1 fruit fly cellular context compared by ENCODE assay signal in the genomic region with DNA sequence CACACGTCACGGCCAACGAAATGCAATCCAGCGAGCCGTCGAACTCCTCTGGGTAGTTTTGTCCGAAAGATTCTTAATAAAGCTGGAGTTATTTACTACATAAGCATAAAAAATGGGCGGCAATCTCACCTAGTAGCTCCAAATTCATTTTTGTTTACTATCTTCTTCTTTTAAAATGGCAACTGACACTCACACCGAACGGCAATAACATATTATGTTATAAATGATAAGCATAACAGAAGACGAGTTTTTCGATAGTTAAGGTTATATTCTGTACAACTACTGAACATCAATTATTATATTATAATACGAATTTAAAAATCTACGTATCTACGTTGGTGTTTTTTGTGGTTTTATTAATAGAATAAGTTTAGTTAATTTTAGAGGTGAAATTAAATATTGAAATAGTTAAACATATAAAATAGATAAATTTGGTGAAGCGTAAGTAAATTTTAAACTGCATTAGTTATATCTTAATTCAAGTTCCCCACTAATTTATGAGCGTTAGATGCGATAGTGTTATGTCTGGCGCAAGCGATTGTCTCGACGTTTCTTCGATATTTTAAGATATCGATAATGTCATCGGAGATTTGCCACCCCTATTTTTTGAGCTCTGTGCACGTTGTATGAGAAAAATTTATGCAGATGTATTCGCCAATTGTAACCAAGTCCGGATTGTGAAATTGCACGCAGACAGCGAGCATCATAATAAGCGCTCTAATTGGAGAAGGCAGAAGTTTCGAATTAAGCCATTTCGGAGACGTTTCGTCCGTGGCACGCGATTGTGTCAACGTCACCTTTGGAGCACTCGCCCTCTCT.
TF ChIP-seq lines count a peak whose summit lies in the region.

Gene Rbbp5, minus strand, starts transcription at position 181 of the 819 bp plus-strand sequence.
Gene eRF1, plus strand, starts transcription at position 594 of the 819 bp plus-strand sequence.

TF ChIP-seq in whole organism, embryonic, 481 proteins besides CTCF, POLR2A, EP300 and RAD21 (continued from another document and continues in another):
- TF ChIP-seq CG12744 (GFP tag; optimal IDR thresholded peaks at IDR 0.05; lab: Kevin White, UChicago) (no peak), chn (GFP tag; optimal IDR thresholded peaks at IDR 0.05; lab: Kevin White, UChicago) (peak; percentile 71), trh (GFP tag; optimal IDR thresholded peaks at IDR 0.05; lab: Kevin White, UChicago) (peak; percentile 36), Pdp1 (GFP tag; optimal IDR thresholded peaks at IDR 0.05; lab: Kevin White, UChicago) (peak; percentile 53 to 61), gt (GFP tag; IDR thresholded peaks at IDR 0.05; lab: Robert Waterston, UW) (peak; percentile 19; the same call in 1 of the 2 replicates), MBD-R2 (GFP tag; IDR thresholded peaks at IDR 0.05; lab: Robert Waterston, UW) (peak; percentile 70), Mad (GFP tag; optimal IDR thresholded peaks at IDR 0.05; lab: Kevin White, UChicago) (peak; percentile 54), CG9817 (tag; optimal IDR thresholded peaks at IDR 0.05; lab: Kevin White, UChicago) (peak; percentile 83), CG4617 (GFP tag; optimal IDR thresholded peaks at IDR 0.05; lab: Kevin White, UChicago; ENCODE audit: borderline replicate concordance) (peak; percentile 83), MESR4 (GFP tag; optimal IDR thresholded peaks at IDR 0.05; lab: Kevin White, UChicago) (peak; percentile 88), CG15269 (tag; optimal IDR thresholded peaks at IDR 0.05; lab: Kevin White, UChicago) (peak; percentile 81), CG10462 (GFP tag; optimal IDR thresholded peaks at IDR 0.05; lab: Kevin White, UChicago) (no peak), CG9437 (GFP tag; optimal IDR thresholded peaks at IDR 0.05; lab: Kevin White, UChicago) (peak; percentile 48), CG15601 (tag; optimal IDR thresholded peaks at IDR 0.05; lab: Kevin White, UChicago) (peak; percentile 59), CG32772 (GFP tag; IDR thresholded peaks at IDR 0.05; lab: Robert Waterston, UW) (peak; percentile 84), HLH3B (GFP tag; IDR thresholded peaks at IDR 0.05; lab: Robert Waterston, UW) (peak; percentile 65; the same call in 1 of the 2 replicates), E2f1 (GFP tag; IDR thresholded peaks at IDR 0.05; lab: Robert Waterston, UW) (peak; percentile 76), Elba2 (GFP tag; optimal IDR thresholded peaks at IDR 0.05; lab: Kevin White, UChicago) (peak; percentile 53), CG6854 (GFP tag; optimal IDR thresholded peaks at IDR 0.05; lab: Kevin White, UChicago) (no peak), kni (GFP tag; optimal IDR thresholded peaks at IDR 0.05; lab: Kevin White, UChicago) (no peak), insv (GFP tag; optimal IDR thresholded peaks at IDR 0.05; lab: Kevin White, UChicago) (peak in 1 of 2 experiments; percentile 47), bigmax (GFP tag; optimal IDR thresholded peaks at IDR 0.05; lab: Kevin White, UChicago) (peak; percentile 78), HHEX (GFP tag; optimal IDR thresholded peaks at IDR 0.05; lab: Kevin White, UChicago) (no peak), Tbp (GFP tag; optimal IDR thresholded peaks at IDR 0.05; lab: Kevin White, UChicago) (no peak), CG12104 (GFP tag; optimal IDR thresholded peaks at IDR 0.05; lab: Kevin White, UChicago) (peak; percentile 60), Max (GFP tag; optimal IDR thresholded peaks at IDR 0.05; lab: Kevin White, UChicago) (peak; percentile 86), disco-r (GFP tag; optimal IDR thresholded peaks at IDR 0.05; lab: Kevin White, UChicago) (no peak), CG42726 (GFP tag; IDR thresholded peaks at IDR 0.05; lab: Robert Waterston, UW; ENCODE audit: partially characterized antibody) (peak; percentile 93), CG9609 (GFP tag; optimal IDR thresholded peaks at IDR 0.05; lab: Kevin White, UChicago) (peak; percentile 55), esg (GFP tag; conservative IDR thresholded peaks at IDR 0.05; lab: Robert Waterston, UW) (peak; percentile 75; the same call in 1 of the 2 replicates), CG11560 (tag; IDR thresholded peaks at IDR 0.05; lab: Robert Waterston, UW) (peak; percentile 39; the same call in 1 of the 3 replicates), Awh (GFP tag; IDR thresholded peaks at IDR 0.05; lab: Robert Waterston, UW) (peak; percentile 75), aop (GFP tag; IDR thresholded peaks at IDR 0.05; lab: Robert Waterston, UW) (no peak), Adf1 (GFP tag; IDR thresholded peaks at IDR 0.05; lab: Robert Waterston, UW) (no peak), Dek (tag; optimal IDR thresholded peaks at IDR 0.05; lab: Kevin White, UChicago) (peak; percentile 72), CG7786 (GFP tag; optimal IDR thresholded peaks at IDR 0.05; lab: Kevin White, UChicago) (peak; percentile 56), CG3163 (GFP tag; optimal IDR thresholded peaks at IDR 0.05; lab: Kevin White, UChicago) (no peak), ara (GFP tag; IDR thresholded peaks at IDR 0.05; lab: Robert Waterston, UW) (peak; percentile 69), Fer3 (tag; optimal IDR thresholded peaks at IDR 0.05; lab: Kevin White, UChicago) (peak; percentile 72), Hand (GFP tag; optimal IDR thresholded peaks at IDR 0.05; lab: Kevin White, UChicago) (peak; percentile 5), da (GFP tag; optimal IDR thresholded peaks at IDR 0.05; lab: Kevin White, UChicago) (no peak), CG18619 (GFP tag; optimal IDR thresholded peaks at IDR 0.05; lab: Kevin White, UChicago) (peak; percentile 40), sqz (GFP tag; optimal IDR thresholded peaks at IDR 0.05; lab: Kevin White, UChicago) (no peak), CG1832 (GFP tag; optimal IDR thresholded peaks at IDR 0.05; lab: Kevin White, UChicago) (no peak), vfl (GFP tag; optimal IDR thresholded peaks at IDR 0.05; lab: Kevin White, UChicago) (peak; percentile 71), CG2116 (GFP tag; optimal IDR thresholded peaks at IDR 0.05; lab: Kevin White, UChicago) (peak; percentile 78), trem (tag; optimal IDR thresholded peaks at IDR 0.05; lab: Kevin White, UChicago) (peak; percentile 80), stc (GFP tag; IDR thresholded peaks at IDR 0.05; lab: Robert Waterston, UW) (peak; percentile 52; the same call in 1 of the 2 replicates), eve (GFP tag; optimal IDR thresholded peaks at IDR 0.05; lab: Kevin White, UChicago) (no peak), Dref (GFP tag; IDR thresholded peaks at IDR 0.05; lab: Robert Waterston, UW) (peak; percentile 92), CG1792 (GFP tag; optimal IDR thresholded peaks at IDR 0.05; lab: Kevin White, UChicago) (no peak), Ravus (GFP tag; IDR thresholded peaks at IDR 0.05; lab: Robert Waterston, UW) (peak; percentile 40), Six4 (GFP tag; optimal IDR thresholded peaks at IDR 0.05; lab: Kevin White, UChicago) (peak; percentile 66), tup (GFP tag; optimal IDR thresholded peaks at IDR 0.05; lab: Kevin White, UChicago) (no peak), CG3847 (GFP tag; IDR thresholded peaks at IDR 0.05; lab: Robert Waterston, UW) (peak; percentile 85), grn (GFP tag; optimal IDR thresholded peaks at IDR 0.05; lab: Kevin White, UChicago) (no peak), CG2875 (GFP tag; optimal IDR thresholded peaks at IDR 0.05; lab: Kevin White, UChicago) (no peak), Dbx (GFP tag; IDR thresholded peaks at IDR 0.05; lab: Robert Waterston, UW) (peak; percentile 93), Eip74EF (GFP tag; optimal IDR thresholded peaks at IDR 0.05; lab: Kevin White, UChicago) (peak in 1 of 2 experiments; percentile 3), rib (GFP tag; IDR thresholded peaks at IDR 0.05; lab: Robert Waterston, UW) (no peak), ham (GFP tag; IDR thresholded peaks at IDR 0.05; lab: Robert Waterston, UW) (peak; percentile 47; the same call in 1 of the 2 replicates), CG11247 (GFP tag; IDR thresholded peaks at IDR 0.05; lab: Robert Waterston, UW) (no peak), Aef1 (GFP tag; IDR thresholded peaks at IDR 0.05; lab: Robert Waterston, UW) (peak; percentile 88), Sry-δ (GFP tag; optimal IDR thresholded peaks at IDR 0.05; lab: Kevin White, UChicago) (peak; percentile 94), Side (GFP tag; optimal IDR thresholded peaks at IDR 0.05; lab: Kevin White, UChicago) (peak; percentile 47), chm (GFP tag; IDR thresholded peaks at IDR 0.05; lab: Robert Waterston, UW) (peak; percentile 61), gsb (GFP tag; IDR thresholded peaks at IDR 0.05; lab: Robert Waterston, UW) (no peak; the same call in 1 of the 2 replicates), CG9215 (GFP tag; IDR thresholded peaks at IDR 0.05; lab: Robert Waterston, UW) (peak; percentile 79), CG9876 (GFP tag; optimal IDR thresholded peaks at IDR 0.05; lab: Kevin White, UChicago) (peak; percentile 38), Sin3A (optimal IDR thresholded peaks at IDR 0.05; lab: Kevin White, UChicago) (no peak), CG8924 (tag; optimal IDR thresholded peaks at IDR 0.05; lab: Kevin White, UChicago) (peak; percentile 85), ranshi (GFP tag; IDR thresholded peaks at IDR 0.05; lab: Robert Waterston, UW) (0 out of 2 replicates have a peak, but pooled peaks have one; percentile 78), CG11696 (GFP tag; IDR thresholded peaks at IDR 0.05; lab: Robert Waterston, UW) (0 out of 2 replicates have a peak, but pooled peaks have one; percentile 22), CG18476 (GFP tag; optimal IDR thresholded peaks at IDR 0.05; lab: Kevin White, UChicago) (peak; percentile 66), dpn (GFP tag; optimal IDR thresholded peaks at IDR 0.05; lab: Kevin White, UChicago) (peak; percentile 62 to 80), HLH54F (GFP tag; optimal IDR thresholded peaks at IDR 0.05; lab: Kevin White, UChicago) (peak; percentile 75), bsh (GFP tag; optimal IDR thresholded peaks at IDR 0.05; lab: Kevin White, UChicago) (peak in 1 of 2 experiments; percentile 75), CG2129 (GFP tag; IDR thresholded peaks at IDR 0.05; lab: Robert Waterston, UW; ENCODE audit: partially characterized antibody) (peak; percentile 73), CG12071 (GFP tag; optimal IDR thresholded peaks at IDR 0.05; lab: Kevin White, UChicago) (no peak), CG8478 (optimal IDR thresholded peaks at IDR 0.05; lab: Kevin White, UChicago) (no peak), CG18262 (tag; optimal IDR thresholded peaks at IDR 0.05; lab: Kevin White, UChicago) (peak; percentile 78), dati (GFP tag; IDR thresholded peaks at IDR 0.05; lab: Robert Waterston, UW) (no peak), CG14441 (GFP tag; IDR thresholded peaks at IDR 0.05; lab: Robert Waterston, UW) (peak; percentile 75), Antp (GFP tag; optimal IDR thresholded peaks at IDR 0.05; lab: Kevin White, UChicago) (peak; percentile 53), CG5180 (GFP tag; optimal IDR thresholded peaks at IDR 0.05; lab: Kevin White, UChicago) (no peak), CG12299 (tag; optimal IDR thresholded peaks at IDR 0.05; lab: Kevin White, UChicago) (peak; percentile 58), mld (GFP tag; IDR thresholded peaks at IDR 0.05; lab: Robert Waterston, UW; ENCODE audit: partially characterized antibody) (peak; percentile 91), CG12236 (GFP tag; optimal IDR thresholded peaks at IDR 0.05; lab: Kevin White, UChicago) (no peak), CG17802 (tag; optimal IDR thresholded peaks at IDR 0.05; lab: Kevin White, UChicago) (peak; percentile 50), PHDP (tag; optimal IDR thresholded peaks at IDR 0.05; lab: Kevin White, UChicago) (peak; percentile 73), gem (tag; optimal IDR thresholded peaks at IDR 0.05; lab: Kevin White, UChicago) (peak; percentile 89), Hr51 (GFP tag; optimal IDR thresholded peaks at IDR 0.05; lab: Kevin White, UChicago) (peak; percentile 39 to 68), CG10267 (tag; optimal IDR thresholded peaks at IDR 0.05; lab: Kevin White, UChicago) (peak; percentile 80), tio (GFP tag; optimal IDR thresholded peaks at IDR 0.05; lab: Kevin White, UChicago) (no peak), CG4404 (GFP tag; IDR thresholded peaks at IDR 0.05; lab: Robert Waterston, UW) (no peak), CG14014 (GFP tag; IDR thresholded peaks at IDR 0.05; lab: Robert Waterston, UW) (peak; percentile 81), ab (GFP tag; optimal IDR thresholded peaks at IDR 0.05; lab: Kevin White, UChicago) (no peak), sc (optimal IDR thresholded peaks at IDR 0.05; lab: Kevin White, UChicago) (no peak), sc (GFP tag; optimal IDR thresholded peaks at IDR 0.05; lab: Kevin White, UChicago) (peak; percentile 7), Chrac-16 (GFP tag; optimal IDR thresholded peaks at IDR 0.05; lab: Kevin White, UChicago) (peak; percentile 82), CG16815 (GFP tag; optimal IDR thresholded peaks at IDR 0.05; lab: Kevin White, UChicago) (peak; percentile 58), lola (GFP tag; optimal IDR thresholded peaks at IDR 0.05; lab: Kevin White, UChicago) (peak in 1 of 3 experiments; percentile 77), ato (GFP tag; IDR thresholded peaks at IDR 0.05; lab: Robert Waterston, UW; ENCODE audit: partially characterized antibody) (peak; percentile 81), slp2 (GFP tag; optimal IDR thresholded peaks at IDR 0.05; lab: Kevin White, UChicago) (peak; percentile 27), CG10654 (GFP tag; optimal IDR thresholded peaks at IDR 0.05; lab: Kevin White, UChicago) (peak; percentile 73), so (GFP tag; IDR thresholded peaks at IDR 0.05; lab: Robert Waterston, UW) (no peak), caup (GFP tag; optimal IDR thresholded peaks at IDR 0.05; lab: Kevin White, UChicago; ENCODE audit: severe bottlenecking) (peak; percentile 66), CG16863 (GFP tag; optimal IDR thresholded peaks at IDR 0.05; lab: Kevin White, UChicago) (peak; percentile 32), HmgZ (tag; optimal IDR thresholded peaks at IDR 0.05; lab: Kevin White, UChicago) (peak; percentile 55), sens-2 (GFP tag; IDR thresholded peaks at IDR 0.05; lab: Robert Waterston, UW) (no peak), knrl (GFP tag; IDR thresholded peaks at IDR 0.05; lab: Robert Waterston, UW; ENCODE audit: partially characterized antibody) (peak; percentile 93), CG34224 (GFP tag; IDR thresholded peaks at IDR 0.05; lab: Robert Waterston, UW; ENCODE audit: partially characterized antibody) (peak; percentile 85), CG10321 (GFP tag; IDR thresholded peaks at IDR 0.05; lab: Robert Waterston, UW) (0 out of 2 replicates have a peak, but pooled peaks have one; percentile 31), CG12391 (tag; optimal IDR thresholded peaks at IDR 0.05; lab: Kevin White, UChicago) (peak; percentile 93), CG43689 (GFP tag; IDR thresholded peaks at IDR 0.05; lab: Robert Waterston, UW) (peak; percentile 43; the same call in 1 of the 2 replicates), CG33557 (GFP tag; optimal IDR thresholded peaks at IDR 0.05; lab: Kevin White, UChicago) (peak; percentile 55), CG9932 (GFP tag; IDR thresholded peaks at IDR 0.05; lab: Robert Waterston, UW) (peak; percentile 96), CG4282 (GFP tag; optimal IDR thresholded peaks at IDR 0.05; lab: Kevin White, UChicago) (no peak)
